Fruit fly (Drosophila melanogaster): ENCODE results near the gene CG32719.

The CG32719 gene

dm6 chrX:7558646-7559045 is 10.9 kb upstream of the CG32719 start (continued):
- TF ChIP-seq OdsH (GFP tag; optimal IDR thresholded peaks at IDR 0.05) (peak; percentile 22), Dfd (GFP tag; optimal IDR thresholded peaks at IDR 0.05) (no peak), HLH106 (tag; optimal IDR thresholded peaks at IDR 0.05) (peak; percentile 44), CrebA (GFP tag; optimal IDR thresholded peaks at IDR 0.05; ENCODE audit: borderline replicate concordance) (no peak), Rel (GFP tag; optimal IDR thresholded peaks at IDR 0.05) (no peak), Rel (tag; optimal IDR thresholded peaks at IDR 0.05) (no peak), Hr78 (GFP tag; optimal IDR thresholded peaks at IDR 0.05) (no peak), dl (GFP tag; optimal IDR thresholded peaks at IDR 0.05; ENCODE audit: insufficient read depth in 1 of 2, partially characterized antibody in 2 of 2) (no peak), dsf (GFP tag; optimal IDR thresholded peaks at IDR 0.05; ENCODE audit: borderline replicate concordance) (no peak), ey (GFP tag; optimal IDR thresholded peaks at IDR 0.05) (peak; percentile 55), jim (GFP tag; optimal IDR thresholded peaks at IDR 0.05) (no peak), br (GFP tag; optimal IDR thresholded peaks at IDR 0.05) (peak; percentile 12), sage (GFP tag; optimal IDR thresholded peaks at IDR 0.05) (no peak), Abd-B (GFP tag; optimal IDR thresholded peaks at IDR 0.05) (no peak)

dm6 chrX:7557652-7558051 is 9.9 kb upstream of the CG32719 start:
- TF ChIP-seq h (GFP tag; optimal IDR thresholded peaks at IDR 0.05) (no peak), Sp1 (GFP tag; optimal IDR thresholded peaks at IDR 0.05) (no peak), HLH106 (tag; optimal IDR thresholded peaks at IDR 0.05) (no peak), sage (GFP tag; optimal IDR thresholded peaks at IDR 0.05) (no peak), Abd-B (GFP tag; optimal IDR thresholded peaks at IDR 0.05) (no peak), lola (GFP tag; optimal IDR thresholded peaks at IDR 0.05) (no peak), Dfd (GFP tag; optimal IDR thresholded peaks at IDR 0.05) (no peak), CG9705 (GFP tag; optimal IDR thresholded peaks at IDR 0.05) (no peak), foxo (GFP tag; optimal IDR thresholded peaks at IDR 0.05) (no peak), sv (GFP tag; optimal IDR thresholded peaks at IDR 0.05) (no peak), brk (GFP tag; optimal IDR thresholded peaks at IDR 0.05) (no peak), N (GFP tag; optimal IDR thresholded peaks at IDR 0.05) (no peak), dl (GFP tag; optimal IDR thresholded peaks at IDR 0.05; ENCODE audit: insufficient read depth in 1 of 2, partially characterized antibody in 2 of 2) (no peak), Myc (optimal IDR thresholded peaks at IDR 0.05) (no peak), CrebA (GFP tag; optimal IDR thresholded peaks at IDR 0.05; ENCODE audit: borderline replicate concordance) (no peak)

dm6 chrX:7556270-7556669 is 8.5 kb upstream of the CG32719 start:
- TF ChIP-seq HLH106 (tag; optimal IDR thresholded peaks at IDR 0.05) (peak; percentile 40), h (GFP tag; optimal IDR thresholded peaks at IDR 0.05) (peak; percentile 53), rgr (GFP tag; optimal IDR thresholded peaks at IDR 0.05) (peak; percentile 12), N (GFP tag; optimal IDR thresholded peaks at IDR 0.05) (no peak), sv (GFP tag; optimal IDR thresholded peaks at IDR 0.05) (no peak), ey (GFP tag; optimal IDR thresholded peaks at IDR 0.05) (peak; percentile 17), fru (GFP tag; optimal IDR thresholded peaks at IDR 0.05) (peak; percentile 29), foxo (GFP tag; optimal IDR thresholded peaks at IDR 0.05) (peak in 1 of 2 experiments; percentile 56), OdsH (GFP tag; optimal IDR thresholded peaks at IDR 0.05) (no peak)

- TF ChIP-seq GATAd (GFP tag; optimal IDR thresholded peaks at IDR 0.05), result no peak
- no peak for TF ChIP-seq psq (GFP tag; optimal IDR thresholded peaks at IDR 0.05)
- TF ChIP-seq brk (GFP tag; optimal IDR thresholded peaks at IDR 0.05), result no peak
- no peak for TF ChIP-seq lola (GFP tag; optimal IDR thresholded peaks at IDR 0.05)
- no peak for TF ChIP-seq foxo (GFP tag; optimal IDR thresholded peaks at IDR 0.05)
- no peak for TF ChIP-seq N (GFP tag; optimal IDR thresholded peaks at IDR 0.05)
- TF ChIP-seq sv (GFP tag; optimal IDR thresholded peaks at IDR 0.05), result no peak
- TF ChIP-seq pan (optimal IDR thresholded peaks at IDR 0.05), result no peak
- no peak for TF ChIP-seq usp (GFP tag; optimal IDR thresholded peaks at IDR 0.05)
- TF ChIP-seq tai (GFP tag; optimal IDR thresholded peaks at IDR 0.05), result no peak
- TF ChIP-seq Hnf4 (GFP tag; optimal IDR thresholded peaks at IDR 0.05), result no peak
- no peak for TF ChIP-seq dsf (GFP tag; optimal IDR thresholded peaks at IDR 0.05; ENCODE audit: borderline replicate concordance)
- TF ChIP-seq sage (GFP tag; optimal IDR thresholded peaks at IDR 0.05), result no peak
- no peak for TF ChIP-seq Abd-B (GFP tag; optimal IDR thresholded peaks at IDR 0.05)
- TF ChIP-seq CrebA (GFP tag; optimal IDR thresholded peaks at IDR 0.05; ENCODE audit: borderline replicate concordance), result no peak
Observed at dm6 chrX:7553446-7553845, 5.7 kb upstream of the CG32719 start.

- TF ChIP-seq Vsx2 (GFP tag; optimal IDR thresholded peaks at IDR 0.05; ENCODE audit: partially characterized antibody), result no peak
- no peak for TF ChIP-seq ey (GFP tag; optimal IDR thresholded peaks at IDR 0.05)
- TF ChIP-seq GATAd (GFP tag; optimal IDR thresholded peaks at IDR 0.05), result no peak
- no peak for TF ChIP-seq dmrt93B (GFP tag; optimal IDR thresholded peaks at IDR 0.05)
- no peak for TF ChIP-seq dl (GFP tag; optimal IDR thresholded peaks at IDR 0.05; ENCODE audit: insufficient read depth in 1 of 2, partially characterized antibody in 2 of 2)
- TF ChIP-seq sv (GFP tag; optimal IDR thresholded peaks at IDR 0.05), result no peak
- TF ChIP-seq Dif (GFP tag; optimal IDR thresholded peaks at IDR 0.05; ENCODE audit: partially characterized antibody), result no peak
- TF ChIP-seq br (GFP tag; optimal IDR thresholded peaks at IDR 0.05), result no peak
- no peak for TF ChIP-seq HLH106 (tag; optimal IDR thresholded peaks at IDR 0.05)
- TF ChIP-seq Jra (GFP tag; optimal IDR thresholded peaks at IDR 0.05), result no peak
- TF ChIP-seq Sp1 (GFP tag; optimal IDR thresholded peaks at IDR 0.05), result no peak
- TF ChIP-seq jim (GFP tag; optimal IDR thresholded peaks at IDR 0.05), result no peak
- TF ChIP-seq Hr78 (GFP tag; optimal IDR thresholded peaks at IDR 0.05), result no peak
- TF ChIP-seq Myc (optimal IDR thresholded peaks at IDR 0.05), result no peak
- TF ChIP-seq N (GFP tag; optimal IDR thresholded peaks at IDR 0.05), result no peak
Observed at dm6 chrX:7552109-7552508, 4.3 kb upstream of the CG32719 start.
